Worm (Caenorhabditis elegans) whole organism, L4 larva: ENCODE results near the gene F18E9.1.

Experiments used
- R02D3.7 ChIP-seq: fragments of 150-350 bp; sonication (generic microtip); optimal IDR thresholded peaks from 3 replicates; lab custom pipeline; 2014; ENCODE audit warnings: missing biosample characterization, missing genetic modification characterization
- T20F7.1 ChIP-seq: fragments of 200-800 bp; sonication (Bioruptor generic); optimal IDR thresholded peaks from 2 replicates; lab custom pipeline; 2018; ENCODE audit warnings: mild to moderate bottlenecking, missing genetic modification characterization, missing compliant biosample characterization
- ces-1 ChIP-seq: fragments of 150-350 bp; sonication (generic microtip); optimal IDR thresholded peaks from 4 replicates; lab custom pipeline; 2014; ENCODE audit warnings: missing biosample characterization, missing genetic modification reagents, missing genetic modification characterization
- fos-1 ChIP-seq: fragments of 150-350 bp; optimal IDR thresholded peaks from 2 replicates; lab custom pipeline; 2014; ENCODE audit warnings: missing biosample characterization, missing genetic modification characterization
- lin-39 ChIP-seq: fragments of 150-350 bp; optimal IDR thresholded peaks from 2 replicates; lab custom pipeline; 2014; ENCODE audit warnings: missing biosample characterization, missing genetic modification reagents, missing genetic modification characterization
- nhr-11 ChIP-seq: fragments of 150-350 bp; optimal IDR thresholded peaks from 2 replicates; lab custom pipeline; 2014; ENCODE audit warnings: missing biosample characterization, missing genetic modification characterization
- nhr-77 ChIP-seq: fragments of 150-350 bp; optimal IDR thresholded peaks from 2 replicates; lab custom pipeline; 2014; ENCODE audit warnings: missing biosample characterization, missing genetic modification characterization
- set-16 ChIP-seq: fragments of 200-800 bp; sonication (Bioruptor generic); IDR thresholded peaks from 2 replicates; pipeline ENCODE4 v1.3.6; 2022; ENCODE audit warnings: missing genetic modification reagents, missing genetic modification characterization, missing compliant biosample characterization
- skn-1 ChIP-seq: fragments of 150-350 bp; optimal IDR thresholded peaks from 2 replicates; lab custom pipeline; 2014; ENCODE audit warnings: missing biosample characterization, missing genetic modification characterization

DNA sequence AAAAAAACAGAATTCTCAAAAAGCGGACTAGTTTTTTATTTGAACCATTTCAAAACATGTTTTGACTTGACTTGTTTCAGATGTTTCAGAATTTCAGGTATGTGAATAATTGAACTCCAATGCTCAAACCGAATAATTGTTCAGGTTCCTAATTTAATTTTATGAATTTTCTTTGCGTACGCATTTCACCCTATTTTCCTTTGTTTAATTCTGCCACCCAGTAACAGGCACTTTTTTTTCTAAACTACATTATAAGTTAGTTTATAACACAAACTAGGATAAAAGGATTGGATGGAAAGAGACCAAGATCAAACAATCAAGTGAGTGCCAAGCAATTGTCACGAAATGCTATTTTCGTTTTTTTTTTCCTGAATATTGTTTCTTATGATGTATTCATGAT is 2.8 kb upstream of the F18E9.1 start:
- TF ChIP-seq lin-39 (tag; lab: Kevin White, UChicago) = no peak
- TF ChIP-seq R02D3.7 (tag; lab: Kevin White, UChicago) = no peak
- no peak for TF ChIP-seq skn-1
- TF ChIP-seq T20F7.1 (GFP tag; lab: Kevin White, UChicago) = no peak
- TF ChIP-seq ces-1 (GFP tag; lab: Kevin White, UChicago) = no peak
- TF ChIP-seq fos-1 (tag; lab: Kevin White, UChicago) = no peak
- TF ChIP-seq nhr-11 (tag; lab: Kevin White, UChicago) = no peak
- TF ChIP-seq nhr-77 (tag; lab: Kevin White, UChicago) = no peak
- TF ChIP-seq set-16 (GFP tag; lab: Robert Waterston, UW) = no peak
